Worm (Caenorhabditis elegans) whole organism, early embryonic: ENCODE measurements around the gene phat-4.

Experiments
- B0310.2 ChIP-seq: sonication (generic microtip); optimal IDR thresholded peaks from 2 replicates; lab custom pipeline; 2016; ENCODE audit warnings: mild to moderate bottlenecking, missing genetic modification characterization, missing compliant biosample characterization
- F13C5.2 ChIP-seq: sonication (generic microtip); optimal IDR thresholded peaks from 2 replicates; lab custom pipeline; 2017; ENCODE audit warnings: mild to moderate bottlenecking, missing genetic modification characterization, inconsistent platforms, missing compliant biosample characterization
- aly-1 ChIP-seq: sonication (generic microtip); optimal IDR thresholded peaks from 2 replicates; lab custom pipeline; 2016; ENCODE audit warnings: missing genetic modification characterization, missing compliant biosample characterization
- ama-1 ChIP-seq: fragments of 150-350 bp; optimal IDR thresholded peaks from 2 replicates; lab custom pipeline; 2014
- ceh-13 ChIP-seq: fragments of 200-800 bp; sonication (Bioruptor generic); optimal IDR thresholded peaks from 2 replicates; lab custom pipeline; 2018; ENCODE audit warnings: mild to moderate bottlenecking, missing genetic modification characterization, missing compliant biosample characterization
- ceh-36 ChIP-seq: sonication (generic microtip); optimal IDR thresholded peaks from 2 replicates; lab custom pipeline; 2016; ENCODE audit warnings: missing genetic modification characterization, inconsistent platforms, missing compliant biosample characterization
- ets-7 ChIP-seq: sonication (generic microtip); optimal IDR thresholded peaks from 2 replicates; lab custom pipeline; 2016; ENCODE audit warnings: missing genotype, missing genetic modification characterization, missing compliant biosample characterization
- flt-1 ChIP-seq: fragments of 200-800 bp; sonication (Bioruptor generic); IDR thresholded peaks from 2 replicates; pipeline ENCODE4 v1.3.6; 2022; ENCODE audit warnings: missing genetic modification characterization, missing compliant biosample characterization
- hmbx-1 ChIP-seq: sonication (generic microtip); optimal IDR thresholded peaks from 2 replicates; lab custom pipeline; 2016; ENCODE audit warnings: mild to moderate bottlenecking, missing genetic modification characterization, missing compliant biosample characterization
- hmg-4 ChIP-seq: fragments of 200-800 bp; sonication (Bioruptor generic); optimal IDR thresholded peaks from 2 replicates; lab custom pipeline; 2018; ENCODE audit warnings: mild to moderate bottlenecking, missing genetic modification characterization, missing compliant biosample characterization
- hnd-1 ChIP-seq: sonication (generic microtip); optimal IDR thresholded peaks from 2 replicates; lab custom pipeline; 2016; ENCODE audit warnings: missing genetic modification characterization, missing compliant biosample characterization
- pes-1 ChIP-seq: fragments of 200-800 bp; sonication (Bioruptor generic); IDR thresholded peaks from 2 replicates; pipeline ENCODE4 v1.3.6; 2022; ENCODE audit warnings: missing genetic modification reagents, missing genetic modification characterization, missing compliant biosample characterization
- scrt-1 ChIP-seq: fragments of 200-800 bp; sonication (Bioruptor generic); IDR thresholded peaks from 2 replicates; pipeline ENCODE4 v1.3.6; 2022; ENCODE audit warnings: missing genetic modification characterization, missing compliant biosample characterization
- sea-1 ChIP-seq: fragments of 200-800 bp; sonication (Bioruptor generic); conservative IDR thresholded peaks from 2 replicates; pipeline ENCODE4 v1.3.6; 2022; ENCODE audit warnings: missing genetic modification characterization, missing compliant biosample characterization
- tbx-11 ChIP-seq: fragments of 200-800 bp; sonication (Bioruptor generic); IDR thresholded peaks from 2 replicates; pipeline ENCODE4 v1.3.6; 2022; ENCODE audit warnings: missing genetic modification characterization, missing compliant biosample characterization
- tbx-37 ChIP-seq: fragments of 200-800 bp; sonication (Bioruptor generic); conservative IDR thresholded peaks from 2 replicates; pipeline ENCODE4 v1.3.6; 2022; ENCODE audit warnings: missing genetic modification reagents, missing genetic modification characterization, missing compliant biosample characterization
- tra-4 ChIP-seq: sonication (generic microtip); optimal IDR thresholded peaks from 2 replicates; lab custom pipeline; 2017; ENCODE audit warnings: missing genetic modification characterization, missing compliant biosample characterization

The phat-4 gene

DNA sequence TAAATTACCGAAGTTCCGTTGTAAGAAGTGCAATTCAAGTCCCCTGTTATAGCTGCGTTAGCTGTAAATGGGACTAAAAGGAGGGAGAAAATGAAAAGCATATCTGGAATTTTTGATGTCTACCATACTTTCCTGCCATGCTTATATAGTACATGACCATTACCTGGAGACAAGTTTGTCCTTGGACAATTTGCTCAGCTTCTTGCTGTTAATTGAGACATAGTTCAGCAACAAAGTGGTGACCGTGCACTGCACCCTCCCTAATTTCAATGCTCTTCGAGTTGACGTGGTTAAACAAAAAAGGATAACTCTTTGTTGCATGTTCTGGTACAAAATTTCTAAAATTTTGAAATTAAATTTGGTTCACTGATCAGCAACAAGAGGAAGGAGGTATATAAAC lies 2.3 kb upstream of the phat-4 start, which contains the start of gene T05B4.13:
Gene T05B4.13 (minus strand): TSS at position 101 of the 400 bp plus-strand sequence.
- TF ChIP-seq B0310.2 (tag; lab: Kevin White, UChicago) (no peak), hnd-1 (tag; lab: Kevin White, UChicago) (no peak), aly-1 (tag; lab: Kevin White, UChicago) (no peak), tbx-37 (GFP tag; lab: Robert Waterston, UW) (no peak), ets-7 (tag; lab: Kevin White, UChicago) (no peak), ceh-36 (tag; lab: Kevin White, UChicago) (no peak), F13C5.2 (tag; lab: Kevin White, UChicago) (no peak), tbx-11 (GFP tag; lab: Robert Waterston, UW) (no peak), scrt-1 (no peak), flt-1 (GFP tag; lab: Robert Waterston, UW) (no peak), tra-4 (tag; lab: Kevin White, UChicago) (no peak), ama-1 (lab: Kevin White, UChicago) (no peak), pes-1 (no peak), sea-1 (GFP tag; lab: Robert Waterston, UW) (no peak)

DNA sequence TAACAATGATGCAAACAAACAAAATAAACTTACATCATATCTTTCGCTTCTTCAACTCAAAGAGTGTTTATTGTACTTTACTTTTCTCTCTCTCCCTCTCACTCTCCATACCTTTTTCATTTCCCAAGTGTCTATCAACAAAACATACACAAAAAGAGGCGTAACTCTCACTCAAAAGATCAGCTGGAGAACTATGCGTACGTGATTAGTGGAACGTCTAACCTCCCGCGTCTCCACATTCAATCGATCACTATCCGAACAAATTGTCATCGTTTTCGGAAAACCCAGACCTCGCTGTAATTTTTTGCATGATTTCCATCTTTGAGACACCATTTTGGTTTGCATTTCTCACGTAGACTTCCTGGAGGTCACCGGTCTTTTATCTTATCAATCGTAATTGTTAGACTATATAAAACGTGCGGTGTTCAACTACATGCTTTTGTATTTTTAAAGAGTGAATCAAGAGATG lies 1.8 kb downstream of the phat-4 start, which contains the start of gene nhr-57:
Gene nhr-57 (plus strand): TSS at position 419 of the 469 bp plus-strand sequence.
- no peak for TF ChIP-seq ama-1 (lab: Kevin White, UChicago)
- TF ChIP-seq F13C5.2 (tag; lab: Kevin White, UChicago) = no peak
- TF ChIP-seq sea-1 (GFP tag; lab: Robert Waterston, UW) = no peak
- no peak for TF ChIP-seq hnd-1 (tag; lab: Kevin White, UChicago)
- no peak for TF ChIP-seq hmg-4
- TF ChIP-seq aly-1 (tag; lab: Kevin White, UChicago) = no peak
- TF ChIP-seq tra-4 (tag; lab: Kevin White, UChicago) = no peak
- no peak for TF ChIP-seq ceh-36 (tag; lab: Kevin White, UChicago)

DNA sequence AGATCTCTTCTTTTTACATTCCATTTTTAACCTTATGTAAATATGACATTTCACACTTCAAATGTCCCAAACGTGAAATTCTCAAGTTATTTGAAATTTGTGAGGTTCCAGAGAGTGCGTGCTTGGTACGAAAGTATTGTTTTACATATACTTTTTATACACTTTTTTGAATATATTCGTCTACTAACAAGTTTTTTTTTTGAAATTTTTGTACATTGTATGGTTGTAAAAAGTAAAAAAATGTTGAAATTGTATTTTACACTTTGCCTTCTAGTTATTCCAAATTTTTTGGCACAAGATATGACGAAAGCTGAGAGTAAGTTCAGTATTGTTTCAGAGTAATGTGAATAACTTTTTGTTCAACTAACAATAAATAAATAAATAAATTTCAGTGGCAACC lies 5.0 kb downstream of the phat-4 start, which contains the start of gene lgc-1:
Gene lgc-1 (plus strand): TSS at position 301 of the 400 bp plus-strand sequence.
- TF ChIP-seq scrt-1 = no peak
- no peak for TF ChIP-seq hmg-4

DNA sequence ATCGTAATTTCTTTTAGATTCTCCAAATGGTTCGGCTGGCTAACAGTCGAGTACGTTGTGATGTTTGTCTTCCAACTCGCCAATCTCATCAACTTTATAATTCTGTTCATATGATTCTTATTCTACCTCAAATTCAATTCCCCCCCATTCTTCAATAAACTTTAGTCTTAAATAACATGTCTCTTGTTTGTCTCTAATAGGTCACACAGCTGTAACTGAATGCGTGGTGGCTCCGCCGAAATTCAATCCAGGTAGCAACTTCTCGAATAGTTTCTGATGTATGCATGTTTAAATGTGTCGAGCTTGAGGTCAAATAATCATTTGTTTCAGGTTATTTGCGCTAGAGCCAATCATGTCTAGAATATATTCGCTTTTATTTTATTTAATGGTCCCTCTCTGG lies 9.0 kb downstream of the phat-4 start, which contains the start of gene lgc-29:
Gene lgc-29 (plus strand): TSS at position 301 of the 400 bp plus-strand sequence.
- TF ChIP-seq ama-1 (lab: Kevin White, UChicago) (no peak), B0310.2 (tag; lab: Kevin White, UChicago) (no peak), tra-4 (tag; lab: Kevin White, UChicago) (no peak), scrt-1 (no peak), F13C5.2 (tag; lab: Kevin White, UChicago) (no peak), hnd-1 (tag; lab: Kevin White, UChicago) (no peak), sea-1 (GFP tag; lab: Robert Waterston, UW) (no peak), tbx-37 (GFP tag; lab: Robert Waterston, UW) (no peak), hmbx-1 (tag; lab: Kevin White, UChicago) (no peak), ets-7 (tag; lab: Kevin White, UChicago) (no peak), tbx-11 (GFP tag; lab: Robert Waterston, UW) (no peak), ceh-36 (tag; lab: Kevin White, UChicago) (no peak), pes-1 (no peak), flt-1 (GFP tag; lab: Robert Waterston, UW) (no peak), ceh-13 (no peak), aly-1 (tag; lab: Kevin White, UChicago) (no peak), hmg-4 (no peak)

DNA sequence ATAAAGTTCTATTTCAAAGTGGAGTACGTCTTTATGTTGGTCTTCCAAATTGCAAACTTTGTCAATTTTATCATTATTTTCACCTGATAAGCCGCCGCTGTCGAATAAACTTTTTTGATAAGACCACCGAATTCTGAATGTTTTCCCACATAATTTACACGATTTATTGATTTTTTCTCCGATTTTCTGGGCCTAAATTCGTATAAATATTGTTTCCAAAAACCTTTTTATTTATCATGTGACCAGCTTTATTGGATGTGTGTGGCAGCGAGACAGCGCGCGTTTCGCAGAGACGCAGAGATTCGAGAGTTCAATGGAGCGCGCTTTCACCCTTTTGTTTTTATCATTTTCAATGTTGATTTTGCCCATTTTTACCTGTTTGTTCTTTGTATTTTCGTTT lies 13.3 kb downstream of the phat-4 start:
- TF ChIP-seq aly-1 (tag; lab: Kevin White, UChicago) = no peak
- no peak for TF ChIP-seq hnd-1 (tag; lab: Kevin White, UChicago)
- TF ChIP-seq tbx-37 (GFP tag; lab: Robert Waterston, UW) = no peak

DNA sequence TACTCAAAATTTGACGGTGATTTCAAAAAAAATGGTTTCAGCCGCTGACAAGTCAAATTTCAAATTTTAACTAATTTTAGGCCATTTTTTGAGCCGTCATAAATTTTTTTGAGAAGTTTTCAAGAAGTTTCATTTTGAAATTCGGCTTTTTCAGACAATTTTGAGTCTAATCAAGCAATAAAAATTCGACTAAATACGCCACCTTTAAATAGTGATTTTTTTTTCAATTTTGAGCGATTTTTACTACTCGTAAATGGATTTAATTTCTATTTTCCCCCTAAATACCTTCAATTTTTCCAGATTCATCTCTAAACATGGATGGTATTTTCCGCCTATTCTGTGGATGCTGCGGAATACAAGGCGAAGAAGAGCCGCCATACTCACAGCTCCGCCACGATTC lies 14.5 kb downstream of the phat-4 start, which contains the start of gene Y45G5AL.1:
Gene Y45G5AL.1 (plus strand): TSS at position 301 of the 400 bp plus-strand sequence.
- TF ChIP-seq ama-1 (lab: Kevin White, UChicago) (no peak), sea-1 (GFP tag; lab: Robert Waterston, UW) (no peak), ceh-13 (no peak), B0310.2 (tag; lab: Kevin White, UChicago) (no peak)

DNA sequence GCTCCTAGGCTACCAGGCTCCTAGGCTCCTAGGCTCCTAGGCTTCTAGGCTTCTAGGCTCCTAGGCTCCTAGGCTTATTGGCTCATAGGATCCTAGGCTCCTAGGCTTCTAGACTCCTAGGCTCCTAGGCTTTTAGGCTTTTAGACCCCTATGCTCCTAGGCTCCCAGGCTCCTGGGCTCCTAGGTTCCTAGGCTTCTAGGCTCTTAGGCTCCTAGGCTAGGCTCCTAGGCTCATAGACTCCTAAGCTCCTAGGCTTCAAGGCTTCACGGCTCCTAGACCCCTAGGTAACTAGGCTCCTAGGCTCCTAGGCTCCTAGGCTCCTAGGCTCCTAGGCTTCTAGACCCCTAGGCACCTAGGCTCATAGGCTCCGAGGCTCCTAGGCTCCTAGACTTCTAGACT lies 21.7 kb downstream of the phat-4 start:
- TF ChIP-seq flt-1 (GFP tag; lab: Robert Waterston, UW) (no peak), ceh-13 (no peak), tbx-11 (GFP tag; lab: Robert Waterston, UW) (no peak), tbx-37 (GFP tag; lab: Robert Waterston, UW) (no peak), B0310.2 (tag; lab: Kevin White, UChicago) (no peak), hmg-4 (no peak), hnd-1 (tag; lab: Kevin White, UChicago) (no peak), hmbx-1 (tag; lab: Kevin White, UChicago) (no peak), tra-4 (tag; lab: Kevin White, UChicago) (no peak), pes-1 (no peak; the same call in 1 of the 2 replicates), scrt-1 (no peak), F13C5.2 (tag; lab: Kevin White, UChicago) (no peak), sea-1 (GFP tag; lab: Robert Waterston, UW) (no peak), ama-1 (lab: Kevin White, UChicago) (no peak), ets-7 (tag; lab: Kevin White, UChicago) (no peak), ceh-36 (tag; lab: Kevin White, UChicago) (no peak), aly-1 (tag; lab: Kevin White, UChicago) (no peak)

DNA sequence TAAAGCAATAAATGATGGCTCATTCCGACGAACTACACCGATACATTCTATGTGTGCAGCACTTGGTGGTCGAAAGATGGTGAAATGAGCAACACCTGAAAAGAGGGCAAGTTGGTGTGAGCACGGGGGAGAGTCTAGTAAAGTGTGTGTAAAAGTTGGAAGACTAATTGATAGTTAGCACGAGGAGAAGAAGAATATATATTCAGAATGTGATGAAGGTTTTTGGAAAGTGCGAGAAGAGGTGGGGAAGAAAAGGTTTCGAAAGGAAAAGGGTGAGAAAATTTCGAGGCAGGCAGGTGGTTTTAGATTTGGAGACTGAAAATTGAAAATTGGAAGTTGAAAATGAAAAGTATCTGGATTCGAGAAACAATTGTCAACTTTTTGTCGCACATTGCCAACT lies 22.5 kb downstream of the phat-4 start, which contains the start of gene Y45G5AM.6:
Gene Y45G5AM.6 (minus strand): TSS at position 101 of the 400 bp plus-strand sequence.
- TF ChIP-seq hmbx-1 (tag; lab: Kevin White, UChicago) = no peak
- no peak for TF ChIP-seq hnd-1 (tag; lab: Kevin White, UChicago)
- no peak for TF ChIP-seq flt-1 (GFP tag; lab: Robert Waterston, UW)
- no peak for TF ChIP-seq ceh-13
- no peak for TF ChIP-seq hmg-4
- TF ChIP-seq tbx-11 (GFP tag; lab: Robert Waterston, UW) = no peak
- no peak for TF ChIP-seq aly-1 (tag; lab: Kevin White, UChicago)
- no peak for TF ChIP-seq B0310.2 (tag; lab: Kevin White, UChicago)
- TF ChIP-seq sea-1 (GFP tag; lab: Robert Waterston, UW) = no peak
- TF ChIP-seq scrt-1 = no peak
- TF ChIP-seq tra-4 (tag; lab: Kevin White, UChicago) = no peak
- TF ChIP-seq F13C5.2 (tag; lab: Kevin White, UChicago) = no peak
- TF ChIP-seq pes-1 = no peak
- TF ChIP-seq tbx-37 (GFP tag; lab: Robert Waterston, UW) = no peak
- no peak for TF ChIP-seq ceh-36 (tag; lab: Kevin White, UChicago)
- no peak for TF ChIP-seq ama-1 (lab: Kevin White, UChicago)
